Worm (Caenorhabditis elegans): Measurements from ENCODE around the gene F46C5.10.

The F46C5.10 gene

ce11 chrII:8810679-8811413 lies 8.0 kb downstream of the F46C5.10 start, which contains the start of the genes F46C5.9 and rer-1:
F46C5.9 (minus strand) TSS chrII:8810729.
rer-1 (plus strand) TSS chrII:8811370.
- no peak for TF ChIP-seq him-1 (tag; optimal IDR thresholded peaks at IDR 0.05)
- TF ChIP-seq dao-5 (tag; optimal IDR thresholded peaks at IDR 0.05) = no peak
- peak; percentile 60 for TF ChIP-seq W03F9.2 (tag; optimal IDR thresholded peaks at IDR 0.05)

ce11 chrII:8808482-8808881 lies 10.3 kb downstream of the F46C5.10 start, which contains the start of gene F07H5.10:
F07H5.10 (minus strand) TSS chrII:8808582.
- TF ChIP-seq dao-5 (tag; optimal IDR thresholded peaks at IDR 0.05) (no peak), W03F9.2 (tag; optimal IDR thresholded peaks at IDR 0.05) (no peak), him-1 (tag; optimal IDR thresholded peaks at IDR 0.05) (no peak)

ce11 chrII:8806921-8807320 lies 11.9 kb downstream of the F46C5.10 start, which contains the start of gene pho-13:
pho-13 (minus strand) TSS chrII:8807021.
- TF ChIP-seq him-1 (tag; optimal IDR thresholded peaks at IDR 0.05) (no peak), W03F9.2 (tag; optimal IDR thresholded peaks at IDR 0.05) (no peak), dao-5 (tag; optimal IDR thresholded peaks at IDR 0.05) (no peak)

- no peak for TF ChIP-seq dao-5 (tag; optimal IDR thresholded peaks at IDR 0.05)
- TF ChIP-seq him-1 (tag; optimal IDR thresholded peaks at IDR 0.05) = no peak
Observed at ce11 chrII:8800830-8801229, 18.0 kb downstream of the F46C5.10 start, which contains the start of gene appg-2. appg-2 (plus strand) TSS chrII:8801130.

DNA sequence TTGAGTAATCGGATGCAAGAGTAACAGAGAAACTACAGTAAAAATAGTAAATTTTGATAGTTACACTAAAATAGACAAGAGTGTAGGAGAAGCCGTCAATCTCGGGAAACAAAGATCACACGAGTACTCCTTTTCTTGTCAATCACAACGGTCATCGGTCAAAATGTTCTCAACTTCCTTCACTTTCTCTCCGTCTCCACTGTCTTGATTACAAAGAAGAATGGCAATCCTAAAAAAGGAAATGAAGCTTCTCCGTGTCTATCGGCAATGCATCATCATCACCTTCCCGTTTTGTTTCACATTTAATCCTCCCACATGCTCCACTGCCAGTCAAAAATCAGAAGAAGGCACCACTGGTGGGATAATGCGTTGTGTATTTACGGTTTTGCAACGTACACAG lies 19.1 kb downstream of the F46C5.10 start:
- TF ChIP-seq W03F9.2 (tag; optimal IDR thresholded peaks at IDR 0.05) = no peak

DNA sequence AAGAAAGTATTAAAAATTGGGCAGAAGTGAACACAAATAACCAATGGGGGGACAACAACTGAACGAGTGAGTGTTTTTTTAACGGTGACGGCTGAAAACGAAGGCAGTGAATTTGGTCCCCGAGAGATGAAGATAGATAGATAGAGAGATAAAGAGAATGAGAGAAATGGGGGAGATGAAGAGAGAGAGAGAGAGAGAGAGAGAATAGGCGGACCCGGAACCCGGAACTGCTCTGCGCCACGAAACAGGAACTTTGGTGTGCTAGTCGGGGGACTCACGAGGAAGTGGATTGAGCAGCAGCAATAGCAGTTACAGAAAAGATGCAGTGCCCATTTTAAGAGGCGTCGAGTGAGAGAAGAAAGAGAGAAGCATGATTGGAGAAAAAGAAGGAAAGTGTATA lies 22.4 kb downstream of the F46C5.10 start:
- TF ChIP-seq W03F9.2 (tag; optimal IDR thresholded peaks at IDR 0.05) = peak; percentile 6
- TF ChIP-seq dao-5 (tag; optimal IDR thresholded peaks at IDR 0.05) = no peak
- peak; percentile 90 for TF ChIP-seq him-1 (tag; optimal IDR thresholded peaks at IDR 0.05)

DNA sequence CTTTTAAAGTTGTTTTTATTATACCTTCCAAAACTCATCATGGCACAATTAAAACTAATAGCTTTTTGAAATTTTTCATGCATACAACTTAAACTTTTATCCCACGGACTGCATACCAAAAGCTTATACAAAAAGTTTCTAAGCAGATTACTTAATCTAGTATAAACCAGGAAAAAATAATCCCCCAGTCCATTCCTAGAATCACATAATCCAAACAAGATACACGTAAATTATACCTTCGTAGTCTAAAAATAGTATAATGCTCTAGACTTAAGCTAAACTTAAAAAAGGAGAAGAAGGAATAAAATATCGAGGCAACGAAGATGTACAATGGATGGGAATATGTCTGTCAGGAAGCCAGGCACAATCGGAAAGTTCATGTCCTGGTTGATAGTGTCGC lies 23.6 kb downstream of the F46C5.10 start:
- TF ChIP-seq dao-5 (tag; optimal IDR thresholded peaks at IDR 0.05) (no peak), him-1 (tag; optimal IDR thresholded peaks at IDR 0.05) (no peak), W03F9.2 (tag; optimal IDR thresholded peaks at IDR 0.05) (no peak)

DNA sequence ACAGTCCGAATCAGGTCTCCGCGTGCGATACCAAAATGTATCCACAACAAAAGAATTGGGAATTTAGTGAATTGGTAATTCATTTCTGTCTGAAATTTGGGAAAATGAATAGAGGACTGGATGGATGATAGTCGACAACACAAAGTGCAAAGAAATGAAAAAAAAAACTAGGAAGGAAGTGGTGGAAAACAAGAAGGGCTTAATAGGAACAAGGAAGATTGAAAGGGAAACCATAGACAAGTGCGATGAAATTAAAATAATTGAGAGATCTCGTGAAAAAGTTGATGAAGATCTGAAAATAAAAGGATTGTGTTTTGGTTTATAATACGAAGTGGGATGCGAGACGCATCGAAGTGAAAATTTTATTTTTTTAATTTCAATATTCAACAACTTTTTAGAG lies 24.8 kb downstream of the F46C5.10 start, which contains the start of gene F07H5.7:
Gene F07H5.7, minus strand, starts transcription at position 101 of the 400 bp plus-strand sequence.
- TF ChIP-seq dao-5 (tag; optimal IDR thresholded peaks at IDR 0.05) = no peak
- no peak for TF ChIP-seq W03F9.2 (tag; optimal IDR thresholded peaks at IDR 0.05)
- TF ChIP-seq him-1 (tag; optimal IDR thresholded peaks at IDR 0.05) = no peak

DNA sequence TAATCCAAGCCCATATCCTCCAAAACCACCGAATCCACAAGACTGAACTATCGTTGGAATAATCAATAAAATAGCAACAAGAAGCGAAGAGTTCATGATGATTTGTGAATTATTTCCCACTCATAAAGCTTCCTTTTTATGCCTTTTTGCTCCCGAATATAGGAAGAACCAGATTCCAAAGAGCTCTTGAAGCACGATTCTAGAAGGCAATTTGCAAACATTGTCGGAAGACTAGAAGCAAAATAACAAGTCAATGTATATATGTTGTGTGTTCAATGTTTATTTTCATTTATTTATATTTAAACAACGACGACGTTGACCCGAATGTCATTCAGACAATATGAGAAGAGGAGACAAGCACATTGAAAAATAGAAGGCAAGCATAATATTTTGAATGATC lies 26.2 kb downstream of the F46C5.10 start, which contains the start of gene idpa-2:
Gene idpa-2, minus strand, starts transcription at position 101 of the 400 bp plus-strand sequence.
- TF ChIP-seq dao-5 (tag; optimal IDR thresholded peaks at IDR 0.05) = no peak

ce11 chrII:8789828-8790558 lies 28.8 kb downstream of the F46C5.10 start, which contains the start of gene F07H5.13:
F07H5.13 (plus strand) TSS chrII:8790557.
- TF ChIP-seq W03F9.2 (tag; optimal IDR thresholded peaks at IDR 0.05) = peak; percentile 53
- TF ChIP-seq dao-5 (tag; optimal IDR thresholded peaks at IDR 0.05) = no peak
- no peak for TF ChIP-seq him-1 (tag; optimal IDR thresholded peaks at IDR 0.05)

ce11 chrII:8788752-8789151 lies 30.1 kb downstream of the F46C5.10 start:
- TF ChIP-seq dao-5 (tag; optimal IDR thresholded peaks at IDR 0.05) = no peak
- TF ChIP-seq him-1 (tag; optimal IDR thresholded peaks at IDR 0.05) = no peak
- TF ChIP-seq W03F9.2 (tag; optimal IDR thresholded peaks at IDR 0.05) = no peak

DNA sequence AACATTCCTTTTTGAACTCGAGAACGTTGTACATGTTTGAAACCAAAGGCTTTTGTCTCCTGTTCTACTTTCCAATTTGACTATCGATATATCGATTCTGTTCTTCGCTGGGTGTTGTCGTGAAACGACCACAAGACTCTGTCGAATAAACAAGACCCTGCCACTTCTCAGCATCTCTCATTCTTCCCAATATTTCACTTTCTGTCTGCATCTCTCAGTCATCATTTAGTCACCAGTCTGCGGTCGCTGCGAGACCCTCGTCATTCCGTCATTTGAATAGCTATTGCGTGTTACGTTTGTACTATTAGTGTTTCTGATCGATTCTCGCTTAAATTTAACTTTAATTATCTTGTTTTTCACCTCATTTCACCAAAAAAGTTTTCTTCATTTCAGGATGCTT lies 31.5 kb downstream of the F46C5.10 start:
- peak; percentile 68 for TF ChIP-seq him-1 (tag; optimal IDR thresholded peaks at IDR 0.05)
- peak; percentile 84 for TF ChIP-seq W03F9.2 (tag; optimal IDR thresholded peaks at IDR 0.05)
- no peak for TF ChIP-seq dao-5 (tag; optimal IDR thresholded peaks at IDR 0.05)

ce11 chrII:8785875-8786274 lies 33.0 kb downstream of the F46C5.10 start:
- TF ChIP-seq him-1 (tag; optimal IDR thresholded peaks at IDR 0.05) = no peak

DNA sequence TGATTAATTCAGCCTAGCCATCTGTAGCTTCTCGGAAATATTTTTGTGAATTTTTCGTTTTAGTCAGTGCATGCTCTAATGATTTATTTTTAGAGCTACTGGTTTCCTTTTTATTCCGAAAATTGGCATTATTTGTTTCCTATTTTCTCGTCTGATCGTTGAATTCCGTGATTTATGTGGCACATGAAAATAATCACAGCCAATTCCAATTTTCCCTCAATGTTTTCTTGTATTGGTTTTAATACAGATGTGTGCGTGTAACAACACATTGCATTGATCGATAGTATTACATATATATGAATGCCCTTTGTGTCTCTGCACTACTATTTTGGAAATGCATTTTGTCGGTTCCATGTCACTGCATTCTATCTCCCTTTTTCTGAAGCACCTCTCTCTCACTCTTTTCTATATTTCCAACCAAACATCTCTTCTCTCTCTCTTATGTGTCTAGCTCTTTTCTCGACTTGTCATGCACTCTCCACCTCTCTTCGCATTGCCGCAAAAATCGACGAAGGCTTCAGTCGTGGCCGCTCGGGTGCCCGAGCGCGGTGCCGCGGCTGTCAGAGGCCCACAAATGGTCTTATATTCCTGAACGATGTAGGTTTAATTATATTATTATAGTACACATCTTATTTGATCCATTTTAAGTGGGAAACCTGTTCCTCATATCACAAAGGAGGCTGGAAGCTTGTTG lies 34.4 kb downstream of the F46C5.10 start:
- TF ChIP-seq him-1 (tag; optimal IDR thresholded peaks at IDR 0.05) (peak; percentile 56), dao-5 (tag; optimal IDR thresholded peaks at IDR 0.05) (no peak), W03F9.2 (tag; optimal IDR thresholded peaks at IDR 0.05) (no peak)

Measured in whole organism, L4/young adult.